Worm (Caenorhabditis elegans) whole organism, late embryonic: ENCODE results near the gene gtf-2F2.

Experiments used
- ceh-30 ChIP-seq: fragments of 150-350 bp; optimal IDR thresholded peaks from 2 replicates; lab custom pipeline; 2014; ENCODE audit warnings: missing biosample characterization, missing genetic modification characterization
- ceh-48 ChIP-seq: sonication (generic microtip); optimal IDR thresholded peaks from 2 replicates; lab custom pipeline; 2016; ENCODE audit warnings: missing genetic modification characterization, inconsistent platforms, missing compliant biosample characterization
- elt-4 ChIP-seq: sonication (generic microtip); optimal IDR thresholded peaks from 2 replicates; lab custom pipeline; 2016; ENCODE audit warnings: missing genetic modification characterization, missing compliant biosample characterization
- madf-2 ChIP-seq: sonication (generic microtip); optimal IDR thresholded peaks from 2 replicates; lab custom pipeline; 2017; ENCODE audit warnings: missing genetic modification characterization, missing compliant biosample characterization
- nhr-11 ChIP-seq: fragments of 150-350 bp; optimal IDR thresholded peaks from 2 replicates; lab custom pipeline; 2014; ENCODE audit warnings: missing biosample characterization, missing genetic modification characterization

DNA sequence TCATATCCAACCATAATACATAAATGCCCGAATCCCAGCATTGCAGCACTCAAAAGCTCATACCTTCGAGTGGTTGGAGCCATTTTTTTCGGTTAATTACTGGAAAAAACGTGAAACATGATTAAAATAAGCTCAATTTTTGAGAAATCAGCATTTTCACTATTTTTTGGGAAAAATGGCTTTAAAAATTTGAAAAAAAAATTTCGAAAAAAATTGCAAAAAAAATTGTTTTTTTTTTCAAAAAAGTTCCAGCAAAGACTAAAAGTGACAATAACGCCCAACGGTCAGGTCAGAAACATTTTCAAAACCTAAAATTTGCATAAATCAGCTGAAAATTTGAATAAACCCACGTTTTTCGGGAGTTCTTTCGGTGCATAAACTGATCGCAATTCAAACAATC is 30.9 kb downstream of the gtf-2F2 start, which contains the start of gene Y39B6A.29:
- TF ChIP-seq elt-4 (tag; lab: Kevin White, UChicago) (no peak), madf-2 (tag; lab: Kevin White, UChicago) (no peak), ceh-30 (no peak), nhr-11 (tag; lab: Kevin White, UChicago) (no peak), ceh-48 (no peak)
